Worm (Caenorhabditis elegans) whole organism, L4 larva: ENCODE results near the gene str-265.
"Not testable (repeated sequence)": the region's sequence is repeated elsewhere in the genome, so short reads cannot be mapped to it uniquely, and the experiment has no call there.

ENCODE experiments used
- R02D3.7 ChIP-seq: fragments of 150-350 bp; sonication (generic microtip); optimal IDR thresholded peaks from 3 replicates; lab custom pipeline; 2014; ENCODE audit warnings: missing biosample characterization, missing genetic modification characterization
- T26A8.4 ChIP-seq: fragments of 200-800 bp; sonication (Bioruptor generic); IDR thresholded peaks from 2 replicates; pipeline ENCODE4 v1.3.6; 2022; ENCODE audit warnings: missing genetic modification characterization, missing compliant biosample characterization
- unc-39 ChIP-seq: sonication (generic microtip); optimal IDR thresholded peaks from 2 replicates; lab custom pipeline; 2017; ENCODE audit warnings: missing biosample characterization, missing genetic modification characterization

DNA sequence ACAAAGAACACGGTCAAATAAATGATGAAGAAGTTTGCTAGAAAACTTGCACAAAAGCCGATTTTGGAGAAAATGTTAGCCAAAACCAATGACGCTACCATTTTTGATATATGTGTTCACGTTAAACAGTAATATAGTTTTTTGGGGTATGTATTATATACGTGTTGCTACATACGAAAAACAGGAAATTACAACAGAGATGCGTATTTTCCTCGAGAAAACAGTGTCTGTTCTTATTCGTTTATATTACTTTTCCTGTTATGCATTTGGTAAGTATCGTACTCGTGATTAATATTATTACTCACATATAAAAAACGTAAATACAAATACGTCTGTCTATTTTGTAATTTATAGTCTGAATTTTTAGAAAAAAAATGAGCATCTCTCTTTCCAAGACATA, at the start of gene str-265:
- not testable (repeated sequence) for TF ChIP-seq unc-39 (tag; lab: Kevin White, UChicago); R02D3.7; T26A8.4 (GFP tag; lab: Robert Waterston, UW)
